Worm (Caenorhabditis elegans) whole organism, L4/young adult: Measurements from ENCODE around the gene F46G11.4.

ENCODE experiments used
- W03F9.2 ChIP-seq: fragments of 150-350 bp; optimal IDR thresholded peaks from 2 replicates; lab custom pipeline; 2014; ENCODE audit warnings: missing biosample characterization, missing genetic modification characterization
- dao-5 ChIP-seq: sonication (generic microtip); optimal IDR thresholded peaks from 2 replicates; lab custom pipeline; 2016; ENCODE audit warnings: missing genotype, missing genetic modification characterization, moderate library complexity, missing compliant biosample characterization
- him-1 ChIP-seq: sonication (generic microtip); optimal IDR thresholded peaks from 2 replicates; lab custom pipeline; 2016; ENCODE audit warnings: missing genotype, missing genetic modification reagents, missing genetic modification characterization, missing compliant biosample characterization

The F46G11.4 gene

DNA sequence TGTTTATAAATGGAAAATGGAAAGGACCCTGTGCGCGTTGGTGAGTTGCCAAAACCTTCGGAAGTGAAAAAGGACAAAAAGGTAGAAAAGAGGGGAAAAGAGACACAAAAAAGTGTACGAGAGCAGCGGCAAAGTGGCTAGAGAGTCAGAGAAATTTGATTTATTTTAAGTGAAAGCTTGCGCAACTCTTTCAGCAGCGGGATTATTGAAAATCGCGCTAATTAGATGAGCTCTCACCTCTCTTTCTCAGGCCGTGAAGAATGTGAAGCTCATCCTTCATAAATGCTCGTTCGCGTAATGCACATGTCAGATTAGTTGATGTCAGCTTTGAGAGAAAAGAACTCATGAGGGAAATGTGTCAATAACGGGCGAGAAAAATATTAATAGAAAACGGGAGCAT is 639 bp upstream of the F46G11.4 start:
- no peak for TF ChIP-seq him-1
- no peak for TF ChIP-seq W03F9.2 (tag; lab: Kevin White, UChicago)
- TF ChIP-seq dao-5 (tag; lab: Kevin White, UChicago) = no peak

DNA sequence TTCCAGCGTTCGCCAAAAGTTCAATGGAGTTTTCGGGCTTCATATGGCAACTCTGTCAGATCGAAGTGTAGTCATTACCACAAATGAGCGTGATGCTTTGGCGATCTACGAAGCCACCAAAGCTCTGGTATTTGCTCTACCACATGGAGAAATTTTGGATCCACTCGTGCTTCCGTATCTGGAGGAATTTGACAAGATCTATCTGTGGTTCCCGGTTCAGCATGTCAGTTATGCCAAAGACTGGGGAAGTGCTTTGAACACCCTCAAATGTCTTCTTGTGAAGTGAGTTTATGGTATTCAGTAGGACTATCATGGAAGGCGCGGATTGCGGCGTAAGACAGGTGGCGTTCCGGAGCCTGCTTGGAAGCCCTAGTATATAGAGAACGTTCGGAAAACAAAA is 4.2 kb downstream of the F46G11.4 start:
- TF ChIP-seq dao-5 (tag; lab: Kevin White, UChicago) (no peak), W03F9.2 (tag; lab: Kevin White, UChicago) (no peak), him-1 (no peak)

DNA sequence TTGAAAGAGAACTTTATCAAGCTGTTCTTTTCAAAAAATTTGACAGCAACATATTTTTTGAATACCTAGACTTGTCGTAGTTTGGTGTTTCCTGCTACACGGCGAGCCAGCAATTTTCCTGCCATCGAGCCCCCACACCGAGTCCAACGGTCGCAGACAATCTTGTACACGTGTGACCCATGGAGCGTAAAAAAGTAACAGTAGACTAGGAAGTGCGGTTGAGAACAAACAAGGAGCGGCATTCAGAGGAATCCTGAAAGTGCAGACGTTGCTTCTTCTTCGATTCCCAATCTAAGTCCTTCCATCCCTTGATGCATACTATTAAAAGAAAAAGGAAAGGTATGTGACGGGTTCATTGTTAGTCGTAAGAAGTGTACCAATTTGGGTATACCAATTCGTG is 7.7 kb downstream of the F46G11.4 start, which contains the start of gene twnk-1:
twnk-1 (plus strand) TSS at position 301 of the 400 bp plus-strand sequence.
- TF ChIP-seq W03F9.2 (tag; lab: Kevin White, UChicago) = no peak
- no peak for TF ChIP-seq dao-5 (tag; lab: Kevin White, UChicago)
- no peak for TF ChIP-seq him-1

DNA sequence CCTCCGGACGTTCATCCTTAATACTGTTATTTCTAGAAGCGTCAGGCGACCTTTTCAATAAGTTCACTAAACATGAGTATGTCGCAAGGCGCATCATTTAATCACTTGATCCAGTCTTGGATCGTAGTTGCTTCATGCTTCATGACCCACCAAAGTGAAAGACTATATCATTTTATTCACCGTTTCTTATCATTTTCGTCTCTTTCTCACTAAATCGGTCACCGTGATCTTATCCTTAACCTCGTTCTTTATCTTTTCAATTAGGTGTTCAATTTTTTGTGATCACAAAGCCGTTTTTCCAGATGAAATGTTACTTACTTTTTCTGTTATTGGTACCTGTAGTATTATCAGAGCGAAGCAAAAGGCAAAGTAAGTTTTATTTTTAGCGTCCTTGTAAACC is 10.7 kb downstream of the F46G11.4 start, which contains the start of gene F46G11.2:
F46G11.2 (plus strand) TSS at position 301 of the 400 bp plus-strand sequence.
- TF ChIP-seq W03F9.2 (tag; lab: Kevin White, UChicago) (no peak), dao-5 (tag; lab: Kevin White, UChicago) (no peak), him-1 (no peak)

DNA sequence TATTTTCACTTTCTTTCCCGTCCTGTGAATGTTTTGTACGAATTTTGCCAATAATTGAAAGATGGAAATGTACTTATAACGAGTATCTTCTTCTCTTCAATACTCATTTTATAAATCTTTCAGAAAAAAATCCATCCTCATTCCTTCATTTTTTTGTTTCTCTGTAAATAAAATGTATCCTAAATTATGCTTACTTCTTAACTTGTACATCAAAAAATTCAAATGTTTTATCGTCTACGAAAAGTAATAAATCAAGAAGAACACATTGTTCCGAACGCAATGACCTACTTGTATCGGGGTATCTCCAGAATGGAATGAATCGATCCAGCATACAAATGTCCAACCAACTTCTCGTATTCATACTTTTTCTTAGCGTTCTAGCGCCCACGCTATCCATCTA is 12.4 kb downstream of the F46G11.4 start, which contains the start of gene F46G11.6:
F46G11.6 (plus strand) TSS at position 301 of the 400 bp plus-strand sequence.
- TF ChIP-seq dao-5 (tag; lab: Kevin White, UChicago) (no peak), W03F9.2 (tag; lab: Kevin White, UChicago) (no peak), him-1 (no peak)

DNA sequence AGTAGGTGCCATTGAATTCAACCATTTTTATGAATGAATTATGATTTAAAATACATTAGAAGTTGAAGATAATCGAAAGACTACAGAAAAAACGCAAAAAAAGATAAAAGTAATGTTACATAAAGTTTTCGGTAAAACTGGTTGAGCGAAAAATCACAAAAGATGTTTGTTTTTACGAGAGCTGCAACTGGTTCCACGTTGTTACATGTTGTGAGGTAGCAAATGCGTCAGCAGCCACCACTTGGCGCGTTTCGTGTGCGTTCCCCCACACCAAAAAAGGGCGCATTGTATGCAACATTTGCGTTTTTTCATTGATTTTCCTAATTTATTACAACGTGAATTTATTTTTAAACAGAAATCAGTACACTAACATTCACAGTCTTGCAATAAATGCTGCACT is 16.4 kb downstream of the F46G11.4 start, which contains the start of gene gakh-1:
gakh-1 (plus strand) TSS at position 347 of the 400 bp plus-strand sequence.
- TF ChIP-seq dao-5 (tag; lab: Kevin White, UChicago) (no peak), W03F9.2 (tag; lab: Kevin White, UChicago) (peak; percentile 0), him-1 (peak; percentile 34)

ce11 chrX:5781294-5781693 is 17.3 kb downstream of the F46G11.4 start:
- TF ChIP-seq him-1 (no peak), W03F9.2 (tag; lab: Kevin White, UChicago) (no peak), dao-5 (tag; lab: Kevin White, UChicago) (no peak)

DNA sequence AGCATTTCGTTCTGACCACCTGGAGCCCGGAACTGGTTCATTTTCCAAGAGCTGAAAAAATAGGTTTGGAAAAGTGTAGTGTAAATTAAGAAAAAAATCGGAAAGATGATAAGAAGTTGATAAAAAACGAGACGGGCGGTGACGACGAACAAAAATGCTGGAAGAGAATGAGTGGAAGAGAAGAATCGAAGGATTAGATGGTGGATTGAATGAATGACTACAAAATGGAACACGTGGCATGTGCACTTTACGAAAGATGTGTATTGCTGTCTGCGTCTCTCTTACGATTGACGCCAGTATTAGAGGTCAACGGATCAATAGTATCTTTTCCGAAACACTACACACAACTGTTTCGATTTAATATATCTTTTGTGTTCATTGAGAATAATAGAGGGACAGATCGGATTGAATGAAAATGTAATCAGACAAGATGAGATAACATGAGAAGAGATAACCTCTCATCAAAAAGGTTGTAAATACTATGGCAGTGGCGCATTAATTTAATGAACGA is 17.9 kb downstream of the F46G11.4 start, which contains the start of gene sft-4:
sft-4 (minus strand) TSS at position 51 of the 511 bp plus-strand sequence.
- TF ChIP-seq W03F9.2 (tag; lab: Kevin White, UChicago) (no peak), him-1 (no peak), dao-5 (tag; lab: Kevin White, UChicago) (no peak)

DNA sequence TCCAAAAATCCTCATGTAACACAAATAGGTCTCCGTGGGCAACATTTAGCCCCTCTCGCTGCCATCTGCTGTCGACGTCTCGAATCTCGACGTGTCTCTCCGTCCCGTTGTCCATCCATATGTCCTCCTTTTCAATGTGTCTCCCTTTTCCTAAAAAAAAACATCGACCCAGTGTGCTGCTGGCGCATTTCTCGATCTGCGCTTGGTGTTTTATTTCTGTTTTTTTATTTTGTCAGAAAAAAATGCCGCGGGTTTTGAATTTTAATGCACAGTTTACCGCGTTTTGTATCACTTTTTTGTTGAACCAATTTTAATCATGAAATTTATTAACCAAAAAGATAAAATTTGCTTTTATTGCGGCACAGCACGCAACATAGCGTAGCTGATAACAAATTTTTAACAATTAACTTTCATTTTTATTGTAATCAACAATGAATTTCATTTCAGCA is 22.8 kb downstream of the F46G11.4 start:
- TF ChIP-seq W03F9.2 (tag; lab: Kevin White, UChicago) = peak; percentile 18
- peak; percentile 71 for TF ChIP-seq him-1
- TF ChIP-seq dao-5 (tag; lab: Kevin White, UChicago) = no peak

DNA sequence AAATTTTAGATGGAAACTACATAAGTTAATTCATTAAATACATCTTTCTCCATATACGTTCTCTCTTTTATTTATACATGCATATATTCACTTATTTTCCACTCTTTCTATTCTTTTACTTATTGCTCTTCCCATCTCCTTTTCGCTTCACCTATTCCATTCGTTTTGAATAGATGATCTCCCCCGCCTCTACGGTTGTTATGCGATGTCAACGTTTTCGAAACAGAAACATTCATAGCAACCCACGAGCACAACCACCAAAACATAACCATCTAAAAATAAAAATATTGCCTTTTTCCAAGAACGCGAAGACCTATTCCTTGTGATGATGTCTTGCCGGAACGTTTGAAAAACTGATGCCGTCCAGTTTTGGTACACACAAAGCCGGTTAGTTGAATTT is 25.1 kb downstream of the F46G11.4 start, which contains the start of gene sym-3:
sym-3 (plus strand) TSS at position 301 of the 400 bp plus-strand sequence.
- TF ChIP-seq dao-5 (tag; lab: Kevin White, UChicago) (no peak), him-1 (no peak), W03F9.2 (tag; lab: Kevin White, UChicago) (no peak)

- TF ChIP-seq dao-5 (tag; lab: Kevin White, UChicago) = no peak
- TF ChIP-seq him-1 = no peak
- TF ChIP-seq W03F9.2 (tag; lab: Kevin White, UChicago) = no peak
These were observed 25.9 kb downstream of the F46G11.4 start for ce11 chrX:5772538-5773154.

DNA sequence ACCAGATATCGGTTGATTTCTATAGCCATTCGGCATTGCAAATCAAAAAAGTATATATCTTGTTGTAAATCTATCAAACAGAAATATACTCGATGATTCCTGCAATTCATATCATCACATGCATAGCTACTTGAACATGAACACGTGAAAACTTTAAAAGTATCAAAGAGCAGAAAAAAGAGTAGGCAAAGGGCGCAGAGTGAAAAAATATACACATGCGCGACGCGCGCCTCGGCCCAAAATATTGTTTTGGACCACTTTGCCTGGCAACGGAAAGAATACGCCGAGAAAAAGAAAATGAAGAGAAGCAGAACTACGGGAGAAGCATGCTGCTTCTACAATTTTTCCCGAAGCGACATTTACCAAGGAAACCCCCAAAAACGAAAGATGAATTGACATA is 27.9 kb downstream of the F46G11.4 start, which contains the start of gene C54H2.4:
C54H2.4 (minus strand) TSS at position 101 of the 400 bp plus-strand sequence.
- TF ChIP-seq him-1 = no peak
- TF ChIP-seq W03F9.2 (tag; lab: Kevin White, UChicago) = no peak
- TF ChIP-seq dao-5 (tag; lab: Kevin White, UChicago) = no peak

DNA sequence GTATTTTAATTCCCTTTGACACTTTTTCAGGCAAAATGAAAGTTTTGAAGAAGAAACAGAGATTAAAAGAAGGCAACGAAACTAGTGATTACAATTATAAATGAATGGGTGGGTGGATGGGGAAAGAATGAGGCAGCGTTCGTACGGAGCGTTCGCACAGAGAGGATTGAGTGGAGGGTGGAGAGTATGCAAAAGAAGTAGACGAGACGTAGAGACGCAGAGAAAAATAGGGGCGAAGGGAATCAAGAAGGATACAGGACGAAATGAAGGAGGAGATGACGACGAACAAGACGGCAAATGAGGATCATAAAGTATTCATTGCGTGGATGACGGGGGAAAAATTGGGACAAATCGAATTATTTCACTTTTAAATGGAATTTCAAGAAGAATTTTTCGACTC is 33.9 kb downstream of the F46G11.4 start:
- no peak for TF ChIP-seq W03F9.2 (tag; lab: Kevin White, UChicago)
- no peak for TF ChIP-seq him-1
- TF ChIP-seq dao-5 (tag; lab: Kevin White, UChicago) = no peak

DNA sequence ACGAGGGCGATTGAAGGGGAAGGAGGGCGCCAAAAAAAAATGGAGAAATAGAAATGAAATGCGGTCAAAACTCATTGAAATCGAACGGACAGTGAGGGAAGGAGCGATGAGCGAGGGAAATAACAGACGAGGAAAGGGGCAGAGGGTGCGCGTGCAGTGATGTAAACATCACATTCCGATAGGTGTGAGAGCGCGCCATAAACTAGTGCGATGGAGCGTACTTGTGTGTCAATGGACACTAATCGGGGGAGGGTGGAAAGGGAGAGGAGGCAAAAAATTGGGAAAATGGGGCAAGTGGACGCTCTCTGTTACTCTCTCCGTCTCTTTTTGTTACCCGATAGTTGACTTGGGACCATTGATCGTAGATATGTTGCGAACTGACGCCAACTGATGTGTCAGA is 34.7 kb downstream of the F46G11.4 start:
- TF ChIP-seq W03F9.2 (tag; lab: Kevin White, UChicago) = no peak
- no peak for TF ChIP-seq dao-5 (tag; lab: Kevin White, UChicago)
- no peak for TF ChIP-seq him-1
